Fruit fly (Drosophila melanogaster) whole organism, embryonic: ENCODE measurements around the gene Ugt35A1.

ENCODE experiments used
- Adf1 ChIP-seq: fragments of 200-800 bp; sonication (Bioruptor generic); IDR thresholded peaks from 2 replicates; pipeline ENCODE4 v1.3.6; 2022; ENCODE audit warnings: missing biosample characterization, missing genetic modification characterization
- CG1024 ChIP-seq: fragments of 200-800 bp; sonication (Bioruptor generic); IDR thresholded peaks from 2 replicates; pipeline ENCODE4 v1.3.6; 2022; ENCODE audit warnings: missing biosample characterization, missing genetic modification characterization
- CG12299 ChIP-seq: fragments of 200-800 bp; sonication (Bioruptor generic); optimal IDR thresholded peaks from 2 replicates; lab custom pipeline; 2018; ENCODE audit warnings: missing biosample characterization, mild to moderate bottlenecking, missing genetic modification characterization
- CG13287 ChIP-seq: fragments of 200-800 bp; sonication (Bioruptor generic); IDR thresholded peaks from 2 replicates; pipeline ENCODE4 v1.3.6; 2022; ENCODE audit warnings: missing biosample characterization, missing genetic modification characterization; ENCODE audit not compliant: partially characterized antibody
- CG14050 ChIP-seq: fragments of 200-800 bp; sonication (Bioruptor generic); IDR thresholded peaks from 3 replicates; pipeline ENCODE4 v1.3.6; 2022; ENCODE audit warnings: missing biosample characterization, missing genetic modification characterization
- CG15269 ChIP-seq: fragments of 200-800 bp; sonication (Bioruptor generic); optimal IDR thresholded peaks from 2 replicates; lab custom pipeline; 2018; ENCODE audit warnings: missing biosample characterization, mild to moderate bottlenecking, missing genetic modification characterization, moderate library complexity
- CG1529 ChIP-seq: fragments of 200-800 bp; sonication (Bioruptor generic); optimal IDR thresholded peaks from 3 replicates; lab custom pipeline; 2018; ENCODE audit warnings: missing biosample characterization, missing genetic modification characterization
- CG16813 ChIP-seq: fragments of 200-800 bp; sonication (Bioruptor generic); IDR thresholded peaks from 3 replicates; pipeline ENCODE4 v1.3.6; 2022; ENCODE audit warnings: missing biosample characterization, missing genetic modification characterization; ENCODE audit not compliant: partially characterized antibody
- CG17361 ChIP-seq: fragments of 200-800 bp; sonication (Bioruptor generic); IDR thresholded peaks from 3 replicates; pipeline ENCODE4 v1.3.6; 2022; ENCODE audit warnings: missing biosample characterization, missing genetic modification characterization
- CG32532 ChIP-seq: fragments of 200-800 bp; sonication (Bioruptor generic); IDR thresholded peaks from 2 replicates; pipeline ENCODE4 v1.3.6; 2022; ENCODE audit warnings: missing biosample characterization, missing genetic modification characterization
- CG3995 ChIP-seq: fragments of 200-800 bp; sonication (Bioruptor generic); optimal IDR thresholded peaks from 3 replicates; lab custom pipeline; 2016; ENCODE audit warnings: missing biosample characterization, missing genetic modification characterization
- CG42726 ChIP-seq: fragments of 200-800 bp; sonication (Bioruptor generic); IDR thresholded peaks from 2 replicates; pipeline ENCODE4 v1.3.6; 2022; ENCODE audit warnings: missing biosample characterization, missing genetic modification characterization; ENCODE audit not compliant: partially characterized antibody
- CG4282 ChIP-seq: fragments of 200-800 bp; sonication (Bioruptor generic); optimal IDR thresholded peaks from 2 replicates; lab custom pipeline; 2016; ENCODE audit warnings: missing biosample characterization, missing genetic modification characterization
- CG4707 ChIP-seq: fragments of 200-800 bp; sonication (Bioruptor generic); optimal IDR thresholded peaks from 2 replicates; lab custom pipeline; 2018; ENCODE audit warnings: missing biosample characterization, mild to moderate bottlenecking, missing genetic modification characterization, moderate library complexity
- CG5245 ChIP-seq: fragments of 200-800 bp; sonication (Bioruptor generic); optimal IDR thresholded peaks from 3 replicates; lab custom pipeline; 2016; ENCODE audit warnings: missing biosample characterization, missing genetic modification characterization
- CG6854 ChIP-seq: fragments of 200-800 bp; sonication (Bioruptor generic); optimal IDR thresholded peaks from 3 replicates; lab custom pipeline; 2017; ENCODE audit warnings: missing biosample characterization, mild to moderate bottlenecking, missing genetic modification characterization
- CG7745 ChIP-seq: fragments of 200-800 bp; sonication (Bioruptor generic); optimal IDR thresholded peaks from 2 replicates; lab custom pipeline; 2018; ENCODE audit warnings: missing biosample characterization, mild to moderate bottlenecking, missing genetic modification characterization, moderate library complexity
- CG7963 ChIP-seq: fragments of 200-800 bp; sonication (Bioruptor generic); IDR thresholded peaks from 3 replicates; pipeline ENCODE4 v1.3.6; 2022; ENCODE audit warnings: missing biosample characterization, missing genetic modification characterization; ENCODE audit not compliant: partially characterized antibody
- Chrac-16 ChIP-seq: fragments of 200-800 bp; sonication (Bioruptor generic); optimal IDR thresholded peaks from 3 replicates; lab custom pipeline; 2016; ENCODE audit warnings: missing biosample characterization, missing genetic modification characterization
- Dek ChIP-seq: fragments of 200-800 bp; sonication (Bioruptor generic); optimal IDR thresholded peaks from 3 replicates; lab custom pipeline; 2019; ENCODE audit warnings: missing biosample characterization, mild to moderate bottlenecking, missing genetic modification characterization, moderate library complexity
- Dref ChIP-seq: fragments of 200-800 bp; sonication (Bioruptor generic); IDR thresholded peaks from 2 replicates; pipeline ENCODE4 v1.3.6; 2022; ENCODE audit warnings: missing biosample characterization, missing genetic modification characterization
- Fer1 ChIP-seq: fragments of 200-800 bp; sonication (Bioruptor generic); optimal IDR thresholded peaks from 2 replicates; lab custom pipeline; 2017; ENCODE audit warnings: missing biosample characterization, mild to moderate bottlenecking, missing genetic modification characterization
- Fer2 ChIP-seq: fragments of 200-800 bp; sonication (Bioruptor generic); optimal IDR thresholded peaks from 2 replicates; lab custom pipeline; 2018; ENCODE audit warnings: missing biosample characterization, mild to moderate bottlenecking, missing genetic modification characterization, moderate library complexity
- H15 ChIP-seq: fragments of 200-800 bp; sonication (Bioruptor generic); IDR thresholded peaks from 3 replicates; pipeline ENCODE4 v1.3.6; 2022; ENCODE audit warnings: missing biosample characterization, missing genetic modification characterization
- H2.0 ChIP-seq: fragments of 200-800 bp; sonication (Bioruptor generic); IDR thresholded peaks from 2 replicates; pipeline ENCODE4 v1.3.6; 2022; ENCODE audit warnings: missing biosample characterization, missing genetic modification characterization
- Hr51 ChIP-seq, 2 experiments: fragments of 200-800 bp; sonication (Bioruptor generic); optimal IDR thresholded peaks; 2 replicates in 1 of 2; 3 replicates in 1 of 2; lab custom pipeline; 2016 to 2018; ENCODE audit warnings: missing biosample characterization in 2 of 2, missing genetic modification characterization in 2 of 2, mild to moderate bottlenecking in 1 of 2, moderate library complexity in 1 of 2
- NC2β ChIP-seq: fragments of 200-800 bp; sonication (Bioruptor generic); optimal IDR thresholded peaks from 2 replicates; lab custom pipeline; 2016; ENCODE audit warnings: missing biosample characterization, missing genetic modification characterization
- Scr ChIP-seq: fragments of 200-800 bp; sonication (Bioruptor generic); IDR thresholded peaks from 2 replicates; pipeline ENCODE4 v1.3.6; 2022; ENCODE audit warnings: missing biosample characterization, missing genetic modification characterization; ENCODE audit not compliant: partially characterized antibody
- TFAM ChIP-seq: fragments of 200-800 bp; sonication (Bioruptor generic); optimal IDR thresholded peaks from 2 replicates; lab custom pipeline; 2017; ENCODE audit warnings: missing biosample characterization, missing genetic modification characterization, inconsistent platforms
- Xbp1 ChIP-seq: fragments of 200-800 bp; sonication (Bioruptor generic); optimal IDR thresholded peaks from 3 replicates; lab custom pipeline; 2016; ENCODE audit warnings: missing biosample characterization, mild to moderate bottlenecking, missing genetic modification characterization
- amos ChIP-seq: fragments of 200-800 bp; sonication (Bioruptor generic); IDR thresholded peaks from 2 replicates; pipeline ENCODE4 v1.3.6; 2022; ENCODE audit warnings: missing biosample characterization, missing genetic modification characterization; ENCODE audit not compliant: partially characterized antibody
- da ChIP-seq: fragments of 200-800 bp; sonication (Bioruptor generic); optimal IDR thresholded peaks from 2 replicates; lab custom pipeline; 2016; ENCODE audit warnings: missing biosample characterization, missing genetic modification characterization
- dmrt99B ChIP-seq: fragments of 200-800 bp; sonication (Bioruptor generic); optimal IDR thresholded peaks from 2 replicates; lab custom pipeline; 2018; ENCODE audit warnings: missing biosample characterization, mild to moderate bottlenecking, missing genetic modification characterization, moderate library complexity
- dpn ChIP-seq, 2 experiments: fragments of 200-800 bp; sonication (Bioruptor generic); optimal IDR thresholded peaks; 3 replicates each; lab custom pipeline; 2016; ENCODE audit warnings: missing biosample characterization in 2 of 2, missing genetic modification characterization in 2 of 2
- dysf ChIP-seq: fragments of 200-800 bp; sonication (Bioruptor generic); IDR thresholded peaks from 3 replicates; pipeline ENCODE4 v1.3.6; 2022; ENCODE audit warnings: missing biosample characterization, missing genetic modification characterization
- eyg ChIP-seq: fragments of 200-800 bp; sonication (Bioruptor generic); optimal IDR thresholded peaks from 3 replicates; lab custom pipeline; 2016; ENCODE audit warnings: missing biosample characterization, missing genetic modification characterization
- grau ChIP-seq: fragments of 200-800 bp; optimal IDR thresholded peaks from 3 replicates; lab custom pipeline; 2019; ENCODE audit warnings: missing biosample characterization, mild to moderate bottlenecking, missing genetic modification characterization, moderate library complexity
- hbn ChIP-seq: fragments of 200-800 bp; sonication (Bioruptor generic); IDR thresholded peaks from 2 replicates; pipeline ENCODE4 v1.3.6; 2022; ENCODE audit warnings: missing biosample characterization, missing genetic modification characterization; ENCODE audit not compliant: partially characterized antibody
- jing ChIP-seq: fragments of 200-800 bp; sonication (Bioruptor generic); optimal IDR thresholded peaks from 2 replicates; lab custom pipeline; 2018; ENCODE audit warnings: missing biosample characterization, mild to moderate bottlenecking, missing genetic modification characterization
- kni ChIP-seq: fragments of 200-800 bp; sonication (Bioruptor generic); optimal IDR thresholded peaks from 3 replicates; lab custom pipeline; 2017; ENCODE audit warnings: mild to moderate bottlenecking, missing biosample characterization, missing genetic modification reagents, missing genetic modification characterization
- nerfin-1 ChIP-seq: fragments of 200-800 bp; sonication (Bioruptor generic); optimal IDR thresholded peaks from 3 replicates; lab custom pipeline; 2019; ENCODE audit warnings: missing biosample characterization, mild to moderate bottlenecking, missing genetic modification characterization, moderate library complexity
- peb ChIP-seq: fragments of 200-800 bp; sonication (Bioruptor generic); IDR thresholded peaks from 2 replicates; pipeline ENCODE4 v1.3.6; 2022; ENCODE audit warnings: missing biosample characterization, missing genetic modification characterization
- pfk ChIP-seq: fragments of 200-800 bp; sonication (Bioruptor generic); optimal IDR thresholded peaks from 2 replicates; lab custom pipeline; 2018; ENCODE audit warnings: missing biosample characterization, mild to moderate bottlenecking, missing genetic modification characterization, moderate library complexity
- repo ChIP-seq: fragments of 200-800 bp; sonication (Bioruptor generic); optimal IDR thresholded peaks from 2 replicates; lab custom pipeline; 2016; ENCODE audit warnings: missing biosample characterization, missing genetic modification characterization
- ro ChIP-seq: fragments of 200-800 bp; sonication (Bioruptor generic); IDR thresholded peaks from 2 replicates; pipeline ENCODE4 v1.3.6; 2022; ENCODE audit warnings: missing biosample characterization, missing genetic modification characterization
- slbo ChIP-seq: fragments of 200-800 bp; sonication (Bioruptor generic); IDR thresholded peaks from 2 replicates; pipeline ENCODE4 v1.3.6; 2022; ENCODE audit warnings: missing biosample characterization, missing genetic modification characterization
- sna ChIP-seq: fragments of 200-800 bp; sonication (Bioruptor generic); IDR thresholded peaks from 2 replicates; pipeline ENCODE4 v1.3.6; 2022; ENCODE audit warnings: missing biosample characterization, missing genetic modification characterization; ENCODE audit not compliant: partially characterized antibody
- zen ChIP-seq: fragments of 200-800 bp; sonication (Bioruptor generic); optimal IDR thresholded peaks from 3 replicates; lab custom pipeline; 2018; ENCODE audit warnings: missing biosample characterization, mild to moderate bottlenecking, missing genetic modification characterization, moderate library complexity

The Ugt35A1 gene

DNA sequence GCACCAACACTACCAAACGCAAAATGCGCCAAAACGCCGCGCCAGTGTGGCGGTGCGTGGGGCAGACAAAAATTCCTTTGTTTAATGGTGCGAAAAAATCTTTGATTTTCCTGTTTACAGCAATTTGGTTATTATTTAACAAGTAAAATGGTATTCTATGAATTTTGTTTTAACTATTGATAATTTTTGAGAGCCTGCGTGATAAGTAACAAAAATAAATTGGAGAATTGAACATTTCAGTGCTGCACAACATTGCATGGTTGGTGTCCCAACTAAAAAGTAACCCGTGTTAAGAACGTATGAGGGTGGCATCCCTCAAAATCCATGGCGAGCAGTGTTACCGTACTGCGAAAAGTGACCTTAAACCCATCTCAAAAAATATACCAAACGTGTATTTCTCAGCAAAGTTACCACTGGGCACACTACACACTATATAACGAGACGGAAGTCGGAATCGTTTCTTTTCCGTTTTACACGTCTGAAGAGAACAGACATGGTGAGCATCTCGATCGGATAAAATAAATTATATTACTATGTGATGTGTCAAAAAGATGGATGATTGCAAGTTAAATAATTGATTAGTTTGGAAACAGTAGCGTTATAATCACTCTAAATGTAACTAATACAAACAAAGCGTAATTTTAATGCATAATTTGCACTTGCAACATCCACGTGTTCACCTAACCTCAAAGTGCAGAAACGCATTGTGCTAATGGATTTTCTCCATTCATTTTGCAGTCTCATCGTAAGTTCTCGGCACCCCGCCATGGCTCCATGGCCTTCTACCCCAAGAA, 49.2 kb upstream of the Ugt35A1 start, which contains the start of the genes CG6693 and RpL3 (continued):
- TF ChIP-seq CG13287 (peak; percentile 55; the same call in 1 of the 2 replicates), H2.0 (GFP tag; lab: Robert Waterston, UW) (peak; percentile 47), kni (GFP tag; lab: Kevin White, UChicago) (peak; percentile 49), CG1529 (GFP tag; lab: Kevin White, UChicago) (peak; percentile 54), amos (GFP tag; lab: Robert Waterston, UW) (peak; percentile 58), repo (GFP tag; lab: Kevin White, UChicago) (peak; percentile 39), zen (tag; lab: Kevin White, UChicago) (peak; percentile 60), CG4282 (GFP tag; lab: Kevin White, UChicago) (peak; percentile 5), CG16813 (GFP tag; lab: Robert Waterston, UW) (no peak), ro (GFP tag; lab: Robert Waterston, UW) (no peak), Adf1 (peak; percentile 53; the same call in 1 of the 2 replicates), NC2β (GFP tag; lab: Kevin White, UChicago) (peak; percentile 96), Hr51 (GFP tag; optimal IDR thresholded peaks at IDR 0.05; lab: Kevin White, UChicago) (peak; percentile 68 to 70), eyg (GFP tag; lab: Kevin White, UChicago) (peak; percentile 25), H15 (GFP tag; lab: Robert Waterston, UW) (peak; percentile 41; the same call in 1 of the 3 replicates), slbo (GFP tag; lab: Robert Waterston, UW) (peak; percentile 59), CG42726 (GFP tag; lab: Robert Waterston, UW) (peak; percentile 77; the same call in 1 of the 2 replicates), sna (no peak), dysf (GFP tag; lab: Robert Waterston, UW) (peak; percentile 43; the same call in 2 of the 3 replicates), CG12299 (tag; lab: Kevin White, UChicago) (peak; percentile 83), da (GFP tag; lab: Kevin White, UChicago) (no peak), CG5245 (GFP tag; lab: Kevin White, UChicago) (peak; percentile 38), CG7745 (peak; percentile 39), dmrt99B (tag; lab: Kevin White, UChicago) (peak; percentile 68), CG15269 (tag; lab: Kevin White, UChicago) (peak; percentile 82), CG1024 (GFP tag; lab: Robert Waterston, UW) (peak; percentile 65), dpn (GFP tag; optimal IDR thresholded peaks at IDR 0.05; lab: Kevin White, UChicago) (peak; percentile 32 to 63), pfk (GFP tag; lab: Kevin White, UChicago) (peak; percentile 76), Scr (GFP tag; lab: Robert Waterston, UW) (no peak; the same call in 1 of the 2 replicates), CG14050 (GFP tag; lab: Robert Waterston, UW) (peak; percentile 40; the same call in 2 of the 3 replicates), grau (tag; lab: Kevin White, UChicago) (peak; percentile 77), Dref (peak; percentile 44), hbn (GFP tag; lab: Robert Waterston, UW) (no peak), TFAM (no peak), jing (GFP tag; lab: Kevin White, UChicago) (no peak), CG6854 (GFP tag; lab: Kevin White, UChicago) (peak; percentile 88), Xbp1 (peak; percentile 52), CG4707 (GFP tag; lab: Kevin White, UChicago) (peak; percentile 90), Chrac-16 (GFP tag; lab: Kevin White, UChicago) (no peak), peb (GFP tag; lab: Robert Waterston, UW) (no peak), Fer1 (GFP tag; lab: Kevin White, UChicago) (peak; percentile 86), CG32532 (GFP tag; lab: Robert Waterston, UW) (peak; percentile 86), CG3995 (GFP tag; lab: Kevin White, UChicago) (peak; percentile 58), Dek (tag; lab: Kevin White, UChicago) (peak; percentile 70), CG7963 (GFP tag; lab: Robert Waterston, UW) (no peak), nerfin-1 (tag; lab: Kevin White, UChicago) (peak; percentile 71), Fer2 (tag; lab: Kevin White, UChicago) (peak; percentile 28), CG17361 (GFP tag; lab: Robert Waterston, UW) (peak; percentile 78)
